Worm (Caenorhabditis elegans): Measurements from ENCODE around the gene hrpa-1.
A peak's percentile ranks its signal among the peaks of the same experiment; 100 is the strongest.

Gene hrpa-1

DNA sequence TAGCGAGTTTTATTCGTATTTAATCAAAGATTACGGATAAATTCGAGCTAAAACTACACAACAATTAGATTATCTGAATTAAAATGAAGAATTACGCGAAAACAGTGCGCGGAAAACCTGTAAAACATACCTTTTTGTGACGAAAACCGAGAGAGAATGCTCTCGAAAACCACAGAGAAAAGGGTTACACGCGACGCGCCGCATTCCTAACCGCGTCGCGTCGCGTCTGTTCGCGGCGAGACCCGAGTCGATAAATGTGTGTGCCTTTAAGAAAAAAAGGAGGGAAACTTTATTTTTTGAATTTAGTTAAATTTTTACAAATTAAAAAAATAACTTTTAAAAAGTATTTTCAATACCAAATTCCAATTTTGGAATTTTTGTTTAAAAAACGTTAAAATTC is at the start of gene hrpa-1:
Gene hrpa-1 (minus strand): TSS at position 192 of the 400 bp plus-strand sequence.
- peak; percentile 76 for TF ChIP-seq F13H6.1 (tag; optimal IDR thresholded peaks at IDR 0.05)
- TF ChIP-seq skn-1 (tag; optimal IDR thresholded peaks at IDR 0.05): no peak
- TF ChIP-seq mbf-1 (tag; optimal IDR thresholded peaks at IDR 0.05): no peak
- TF ChIP-seq gmeb-1 (tag; optimal IDR thresholded peaks at IDR 0.05): peak; percentile 97
- TF ChIP-seq lin-11 (tag; optimal IDR thresholded peaks at IDR 0.05): peak; percentile 80
- TF ChIP-seq nhr-23 (tag; optimal IDR thresholded peaks at IDR 0.05): no peak
- no peak for TF ChIP-seq elt-3 (tag; optimal IDR thresholded peaks at IDR 0.05)
- no peak for TF ChIP-seq Y55F3AM.14 (GFP tag; optimal IDR thresholded peaks at IDR 0.05)
- TF ChIP-seq nhr-129 (tag; optimal IDR thresholded peaks at IDR 0.05): peak; percentile 64
- TF ChIP-seq sem-4 (tag; optimal IDR thresholded peaks at IDR 0.05): peak; percentile 56
- peak; percentile 62 for TF ChIP-seq nhr-21 (tag; optimal IDR thresholded peaks at IDR 0.05)
- TF ChIP-seq nhr-11 (tag; optimal IDR thresholded peaks at IDR 0.05): no peak
- peak; percentile 85 to 96 for TF ChIP-seq lsy-2 (tag; optimal IDR thresholded peaks at IDR 0.05)
- TF ChIP-seq ztf-1 (GFP tag; conservative IDR thresholded peaks at IDR 0.05): no peak
- TF ChIP-seq dmd-4 (tag; optimal IDR thresholded peaks at IDR 0.05): no peak
- peak; percentile 62 for TF ChIP-seq ceh-82 (tag; optimal IDR thresholded peaks at IDR 0.05)
- TF ChIP-seq ztf-11 (tag; optimal IDR thresholded peaks at IDR 0.05): no peak
- TF ChIP-seq alr-1 (tag; optimal IDR thresholded peaks at IDR 0.05): no peak
- TF ChIP-seq C34F6.9 (tag; optimal IDR thresholded peaks at IDR 0.05): peak; percentile 94
- no peak for TF ChIP-seq ceh-16 (tag; optimal IDR thresholded peaks at IDR 0.05)
- TF ChIP-seq unc-62 (GFP tag; optimal IDR thresholded peaks at IDR 0.05): no peak
- TF ChIP-seq sma-3 (GFP tag; optimal IDR thresholded peaks at IDR 0.05): peak; percentile 81
- no peak for TF ChIP-seq peb-1 (tag; optimal IDR thresholded peaks at IDR 0.05)
- TF ChIP-seq nhr-77 (tag; optimal IDR thresholded peaks at IDR 0.05): no peak
- TF ChIP-seq lin-39 (tag; optimal IDR thresholded peaks at IDR 0.05): no peak
- peak in 1 of 2 experiments; percentile 46 for TF ChIP-seq mdl-1 (tag; optimal IDR thresholded peaks at IDR 0.05)
- peak; percentile 70 for TF ChIP-seq sma-9 (GFP tag; optimal IDR thresholded peaks at IDR 0.05)
- no peak for TF ChIP-seq sma-9 (tag; optimal IDR thresholded peaks at IDR 0.05)
- TF ChIP-seq fos-1 (tag; optimal IDR thresholded peaks at IDR 0.05): peak; percentile 64
- peak; percentile 17 for TF ChIP-seq zag-1 (tag; optimal IDR thresholded peaks at IDR 0.05)
- peak; percentile 98 for TF ChIP-seq unc-55 (GFP tag; optimal IDR thresholded peaks at IDR 0.05)
- peak; percentile 60 for TF ChIP-seq nhr-6 (tag; optimal IDR thresholded peaks at IDR 0.05)
- peak; percentile 28 for TF ChIP-seq blmp-1 (tag; optimal IDR thresholded peaks at IDR 0.05; ENCODE audit: insufficient read depth)
- TF ChIP-seq mab-5 (tag; optimal IDR thresholded peaks at IDR 0.05): peak; percentile 56
- TF ChIP-seq R02D3.7 (tag; optimal IDR thresholded peaks at IDR 0.05): no peak
- TF ChIP-seq snpc-4 (tag; optimal IDR thresholded peaks at IDR 0.05): peak; percentile 42
- TF ChIP-seq elt-1 (tag; optimal IDR thresholded peaks at IDR 0.05): no peak
- TF ChIP-seq crh-2 (tag; optimal IDR thresholded peaks at IDR 0.05): peak; percentile 90
- TF ChIP-seq lin-13 (GFP tag; optimal IDR thresholded peaks at IDR 0.05): peak; percentile 92
- TF ChIP-seq nhr-237 (tag; optimal IDR thresholded peaks at IDR 0.05): no peak
- peak; percentile 66 for TF ChIP-seq ZK546.5 (tag; optimal IDR thresholded peaks at IDR 0.05)
- TF ChIP-seq egl-27 (tag; optimal IDR thresholded peaks at IDR 0.05): peak; percentile 8
- no peak for TF ChIP-seq aly-2 (tag; optimal IDR thresholded peaks at IDR 0.05)
- TF ChIP-seq ama-1 (optimal IDR thresholded peaks at IDR 0.05): peak; percentile 64
- TF ChIP-seq ztf-4 (tag; optimal IDR thresholded peaks at IDR 0.05): peak; percentile 68
- no peak for TF ChIP-seq nhr-12 (tag; optimal IDR thresholded peaks at IDR 0.05)
- TF ChIP-seq nhr-10 (tag; optimal IDR thresholded peaks at IDR 0.05): no peak
- TF ChIP-seq unc-39 (tag; optimal IDR thresholded peaks at IDR 0.05): no peak
- peak; percentile 88 for TF ChIP-seq nhr-25 (tag; optimal IDR thresholded peaks at IDR 0.05)
